Worm (Caenorhabditis elegans) whole organism, late embryonic: ENCODE measurements around the gene F56D6.14.
"Not testable (repeated sequence)": the region's sequence is repeated elsewhere in the genome, so short reads cannot be mapped to it uniquely, and the experiment has no call there.

ENCODE experiments used
- K09A11.1 ChIP-seq: sonication (generic microtip); optimal IDR thresholded peaks from 2 replicates; lab custom pipeline; 2017; ENCODE audit warnings: antibody characterized with exemption, mild to moderate bottlenecking, missing genetic modification characterization, missing compliant biosample characterization; ENCODE audit not compliant: insufficient read depth
- T23F11.4 ChIP-seq: fragments of 200-800 bp; sonication (Bioruptor generic); optimal IDR thresholded peaks from 2 replicates; lab custom pipeline; 2018; ENCODE audit warnings: mild to moderate bottlenecking, missing genetic modification characterization, missing compliant biosample characterization
- Y22D7AL.16 ChIP-seq: sonication (generic microtip); optimal IDR thresholded peaks from 2 replicates; lab custom pipeline; 2016; ENCODE audit warnings: missing genetic modification characterization, missing compliant biosample characterization
- ceh-14 ChIP-seq: sonication (generic microtip); optimal IDR thresholded peaks from 2 replicates; lab custom pipeline; 2016; ENCODE audit warnings: missing genotype, missing genetic modification characterization, missing compliant biosample characterization
- ceh-18 ChIP-seq: sonication (generic microtip); optimal IDR thresholded peaks from 2 replicates; lab custom pipeline; 2016; ENCODE audit warnings: missing genetic modification characterization, missing compliant biosample characterization
- ceh-22 ChIP-seq: sonication (generic microtip); optimal IDR thresholded peaks from 2 replicates; lab custom pipeline; 2017; ENCODE audit warnings: missing biosample characterization, missing genetic modification characterization
- ceh-34 ChIP-seq: sonication (generic microtip); optimal IDR thresholded peaks from 2 replicates; lab custom pipeline; 2016; ENCODE audit warnings: mild to moderate bottlenecking, missing genetic modification characterization, missing compliant biosample characterization
- ceh-48 ChIP-seq: sonication (generic microtip); optimal IDR thresholded peaks from 2 replicates; lab custom pipeline; 2016; ENCODE audit warnings: missing genetic modification characterization, inconsistent platforms, missing compliant biosample characterization
- ceh-6 ChIP-seq: fragments of 200-800 bp; sonication (Bioruptor generic); optimal IDR thresholded peaks from 2 replicates; lab custom pipeline; 2018; ENCODE audit warnings: mild to moderate bottlenecking, missing genetic modification characterization, missing compliant biosample characterization
- ceh-9 ChIP-seq: sonication (generic microtip); optimal IDR thresholded peaks from 2 replicates; lab custom pipeline; 2016; ENCODE audit warnings: mild to moderate bottlenecking, missing genetic modification characterization, inconsistent platforms, missing compliant biosample characterization
- elt-2 ChIP-seq: sonication (generic microtip); optimal IDR thresholded peaks from 2 replicates; lab custom pipeline; 2016; ENCODE audit warnings: missing genetic modification reagents, missing genetic modification characterization, missing compliant biosample characterization
- eyg-1 ChIP-seq: sonication (generic microtip); optimal IDR thresholded peaks from 2 replicates; lab custom pipeline; 2016; ENCODE audit warnings: missing genotype, missing genetic modification characterization, missing compliant biosample characterization
- fkh-10 ChIP-seq: fragments of 150-350 bp; optimal IDR thresholded peaks from 2 replicates; lab custom pipeline; 2014; ENCODE audit warnings: missing biosample characterization, missing genetic modification reagents, missing genetic modification characterization
- gmeb-2 ChIP-seq: sonication (generic microtip); optimal IDR thresholded peaks from 2 replicates; lab custom pipeline; 2016; ENCODE audit warnings: missing genetic modification characterization, inconsistent platforms, missing compliant biosample characterization
- hlh-13 ChIP-seq: fragments of 200-800 bp; sonication (Bioruptor generic); optimal IDR thresholded peaks from 2 replicates; lab custom pipeline; 2018; ENCODE audit warnings: mild to moderate bottlenecking, missing genetic modification characterization, missing compliant biosample characterization
- lim-6 ChIP-seq: sonication (generic microtip); optimal IDR thresholded peaks from 2 replicates; lab custom pipeline; 2016; ENCODE audit warnings: missing genetic modification characterization, missing compliant biosample characterization
- lin-11 ChIP-seq: fragments of 200-800 bp; sonication (Bioruptor generic); optimal IDR thresholded peaks from 2 replicates; lab custom pipeline; 2018; ENCODE audit warnings: mild to moderate bottlenecking, missing genetic modification characterization, missing compliant biosample characterization
- mec-3 ChIP-seq: sonication (generic microtip); optimal IDR thresholded peaks from 2 replicates; lab custom pipeline; 2016; ENCODE audit warnings: borderline replicate concordance, missing genetic modification characterization, missing compliant biosample characterization
- odd-2 ChIP-seq: sonication (generic microtip); optimal IDR thresholded peaks from 2 replicates; lab custom pipeline; 2017; ENCODE audit warnings: antibody characterized with exemption, mild to moderate bottlenecking, missing genetic modification characterization, missing compliant biosample characterization
- pat-9 ChIP-seq: fragments of 200-800 bp; sonication (Bioruptor generic); optimal IDR thresholded peaks from 2 replicates; lab custom pipeline; 2018; ENCODE audit warnings: mild to moderate bottlenecking, missing genetic modification characterization, moderate library complexity, missing compliant biosample characterization
- pax-1 ChIP-seq: fragments of 150-350 bp; optimal IDR thresholded peaks from 2 replicates; lab custom pipeline; 2014; ENCODE audit warnings: missing biosample characterization, missing genetic modification characterization
- rnt-1 ChIP-seq: sonication (generic microtip); optimal IDR thresholded peaks from 2 replicates; lab custom pipeline; 2016; ENCODE audit warnings: missing genetic modification characterization, missing compliant biosample characterization
- sdc-2 ChIP-seq: sonication (generic microtip); optimal IDR thresholded peaks from 2 replicates; lab custom pipeline; 2016; ENCODE audit warnings: missing genotype, missing genetic modification characterization, missing compliant biosample characterization
- sox-2 ChIP-seq: fragments of 200-800 bp; sonication (Bioruptor generic); IDR thresholded peaks from 2 replicates; pipeline ENCODE4 v1.3.6; 2022; ENCODE audit warnings: missing genetic modification reagents, missing genetic modification characterization, missing compliant biosample characterization
- sox-4 ChIP-seq: sonication (generic microtip); optimal IDR thresholded peaks from 2 replicates; lab custom pipeline; 2017; ENCODE audit warnings: mild to moderate bottlenecking, missing genetic modification characterization, inconsistent platforms, missing compliant biosample characterization
- syd-9 ChIP-seq: sonication (generic microtip); optimal IDR thresholded peaks from 2 replicates; lab custom pipeline; 2016; ENCODE audit warnings: mild to moderate bottlenecking, missing genetic modification characterization, moderate library complexity, missing compliant biosample characterization
- tbx-2 ChIP-seq: sonication (generic microtip); optimal IDR thresholded peaks from 2 replicates; lab custom pipeline; 2016; ENCODE audit warnings: missing genetic modification characterization, missing compliant biosample characterization
- ttx-3 ChIP-seq: sonication (generic microtip); optimal IDR thresholded peaks from 2 replicates; lab custom pipeline; 2016; ENCODE audit warnings: missing genetic modification reagents, missing genetic modification characterization, missing compliant biosample characterization
- zip-5 ChIP-seq: sonication (generic microtip); optimal IDR thresholded peaks from 2 replicates; lab custom pipeline; 2016; ENCODE audit warnings: missing genetic modification characterization, missing compliant biosample characterization
- ztf-16 ChIP-seq: sonication (generic microtip); optimal IDR thresholded peaks from 2 replicates; lab custom pipeline; 2017; ENCODE audit warnings: missing genetic modification characterization, missing compliant biosample characterization

F56D6.14 gene

ce11 chrIV:3918160-3918559 lies 655 bp downstream of the F56D6.14 start, which contains the start of gene F56D6.23:
Gene F56D6.23 (plus strand): TSS chrIV:3918460.
- no peak for TF ChIP-seq fkh-10 (GFP tag; lab: Kevin White, UChicago)

- TF ChIP-seq Y22D7AL.16 (no peak), ttx-3 (tag; lab: Kevin White, UChicago) (no peak), tbx-2 (no peak), hlh-13 (GFP tag; lab: Kevin White, UChicago) (no peak), ceh-9 (no peak), sdc-2 (no peak), sox-2 (GFP tag; lab: Robert Waterston, UW) (no peak), elt-2 (no peak), lin-11 (tag; lab: Kevin White, UChicago) (no peak)
These were observed 2.0 kb downstream of the F56D6.14 start, which contains the start of gene srz-19 for ce11 chrIV:3919506-3919905. Gene srz-19 (plus strand): TSS chrIV:3919806.

- TF ChIP-seq ceh-6: no peak
- TF ChIP-seq ztf-16 (tag; lab: Kevin White, UChicago): no peak
- TF ChIP-seq ceh-22 (tag; lab: Kevin White, UChicago): no peak
- no peak for TF ChIP-seq zip-5
- TF ChIP-seq T23F11.4 (GFP tag; lab: Kevin White, UChicago): no peak
These were observed 4.4 kb downstream of the F56D6.14 start, which contains the start of gene clec-67 for ce11 chrIV:3921898-3922297. Gene clec-67 (plus strand): TSS chrIV:3922165.

ce11 chrIV:3926117-3926516 lies 8.6 kb downstream of the F56D6.14 start, which contains the start of gene clec-68:
Gene clec-68 (plus strand): TSS chrIV:3926417.
- no peak for TF ChIP-seq ceh-18 (tag; lab: Kevin White, UChicago)

ce11 chrIV:3932408-3932807 lies 14.9 kb downstream of the F56D6.14 start, which contains the start of gene clec-70:
Gene clec-70 (plus strand): TSS chrIV:3932708.
- not testable (repeated sequence) for TF ChIP-seq ceh-22, K09A11.1, sox-4 (tag; lab: Kevin White, UChicago)

ce11 chrIV:3937097-3937496 lies 19.6 kb downstream of the F56D6.14 start, which contains the start of gene clec-71:
Gene clec-71 (plus strand): TSS chrIV:3937458.
- no peak for TF ChIP-seq fkh-10 (GFP tag; lab: Kevin White, UChicago)
- no peak for TF ChIP-seq syd-9 (tag; lab: Kevin White, UChicago)
- no peak for TF ChIP-seq ceh-34 (tag; lab: Kevin White, UChicago)
- no peak for TF ChIP-seq ceh-48 (tag; lab: Kevin White, UChicago)
- TF ChIP-seq rnt-1: no peak
- no peak for TF ChIP-seq ztf-16 (tag; lab: Kevin White, UChicago)
- no peak for TF ChIP-seq eyg-1 (tag; lab: Kevin White, UChicago)
- TF ChIP-seq lim-6 (tag; lab: Kevin White, UChicago): no peak
- no peak for TF ChIP-seq mec-3 (tag; lab: Kevin White, UChicago)
- TF ChIP-seq gmeb-2 (tag; lab: Kevin White, UChicago): no peak
- TF ChIP-seq sox-2 (GFP tag; lab: Robert Waterston, UW): no peak
- TF ChIP-seq odd-2: no peak
- no peak for TF ChIP-seq ceh-22 (tag; lab: Kevin White, UChicago)

- TF ChIP-seq pat-9 (tag; lab: Kevin White, UChicago) (no peak), pax-1 (tag; lab: Kevin White, UChicago) (no peak), ceh-34 (tag; lab: Kevin White, UChicago) (no peak), tbx-2 (no peak), ceh-14 (no peak)
These were observed 24.3 kb downstream of the F56D6.14 start, which contains the start of gene clec-174 for ce11 chrIV:3941658-3942328. Gene clec-174 (minus strand): TSS chrIV:3941708.
